Worm (Caenorhabditis elegans) whole organism, L4 larva: ENCODE data around the gene cks-1.

Source experiments
- F49E8.2 ChIP-seq: sonication (generic microtip); optimal IDR thresholded peaks from 2 replicates; lab custom pipeline; 2016; ENCODE audit warnings: missing compliant biosample characterization, mild to moderate bottlenecking, missing genetic modification characterization, borderline replicate concordance
- T20F7.1 ChIP-seq: fragments of 200-800 bp; sonication (Bioruptor generic); optimal IDR thresholded peaks from 2 replicates; lab custom pipeline; 2018; ENCODE audit warnings: mild to moderate bottlenecking, missing genetic modification characterization, missing compliant biosample characterization
- T26A8.4 ChIP-seq: fragments of 200-800 bp; sonication (Bioruptor generic); IDR thresholded peaks from 2 replicates; pipeline ENCODE4 v1.3.6; 2022; ENCODE audit warnings: missing genetic modification characterization, missing compliant biosample characterization
- Y5F2A.4 ChIP-seq: fragments of 200-800 bp; sonication (Bioruptor generic); optimal IDR thresholded peaks from 2 replicates; lab custom pipeline; 2018; ENCODE audit warnings: mild to moderate bottlenecking, missing genetic modification characterization, missing compliant biosample characterization
- Y75B8A.6 ChIP-seq: fragments of 200-800 bp; sonication (Bioruptor generic); IDR thresholded peaks from 2 replicates; pipeline ENCODE4 v1.3.6; 2022; ENCODE audit warnings: missing genetic modification reagents, missing genetic modification characterization, missing compliant biosample characterization
- aly-2 ChIP-seq: sonication (generic microtip); optimal IDR thresholded peaks from 2 replicates; lab custom pipeline; 2018; ENCODE audit warnings: missing biosample characterization, missing genetic modification characterization
- attf-4 ChIP-seq: sonication (generic microtip); optimal IDR thresholded peaks from 3 replicates; lab custom pipeline; 2017; ENCODE audit warnings: missing biosample characterization, missing genetic modification characterization
- ceh-28 ChIP-seq: fragments of 150-350 bp; optimal IDR thresholded peaks from 2 replicates; lab custom pipeline; 2014; ENCODE audit warnings: missing biosample characterization, missing genetic modification reagents, missing genetic modification characterization
- ceh-44 ChIP-seq: fragments of 200-800 bp; sonication (Bioruptor generic); IDR thresholded peaks from 2 replicates; pipeline ENCODE4 v1.3.6; 2022; ENCODE audit warnings: missing genetic modification reagents, missing genetic modification characterization, missing compliant biosample characterization
- ctbp-1 ChIP-seq: fragments of 200-800 bp; sonication (Bioruptor generic); IDR thresholded peaks from 2 replicates; pipeline ENCODE4 v1.3.6; 2022; ENCODE audit warnings: missing genetic modification reagents, missing genetic modification characterization, missing compliant biosample characterization
- daf-16 ChIP-seq, 3 experiments: sonication (generic microtip); optimal IDR thresholded peaks; 2 replicates each; lab custom pipeline; 2016 to 2017; ENCODE audit warnings: missing genetic modification characterization in 3 of 3, missing genetic modification reagents in 3 of 3, mild to moderate bottlenecking in 2 of 3, missing compliant biosample characterization in 2 of 3, missing biosample characterization in 1 of 3, moderate library complexity in 1 of 3
- daf-19 ChIP-seq: fragments of 200-800 bp; sonication (Bioruptor generic); conservative IDR thresholded peaks from 2 replicates; pipeline ENCODE4 v1.3.6; 2022; ENCODE audit warnings: missing genetic modification characterization, missing compliant biosample characterization
- dmd-6 ChIP-seq: fragments of 200-800 bp; sonication (Bioruptor generic); IDR thresholded peaks from 2 replicates; pipeline ENCODE4 v1.3.6; 2022; ENCODE audit warnings: missing genetic modification reagents, missing genetic modification characterization, missing compliant biosample characterization
- dve-1 ChIP-seq: sonication (generic microtip); optimal IDR thresholded peaks from 2 replicates; lab custom pipeline; 2017; ENCODE audit warnings: antibody characterized with exemption, mild to moderate bottlenecking, missing genetic modification characterization, missing compliant biosample characterization; ENCODE audit not compliant: insufficient read depth
- egl-27 ChIP-seq: sonication (generic microtip); optimal IDR thresholded peaks from 3 replicates; lab custom pipeline; 2017; ENCODE audit warnings: missing biosample characterization, missing genetic modification reagents, missing genetic modification characterization
- gei-8 ChIP-seq: fragments of 200-800 bp; sonication (Bioruptor generic); optimal IDR thresholded peaks from 2 replicates; lab custom pipeline; 2018; ENCODE audit warnings: mild to moderate bottlenecking, missing genetic modification characterization, missing compliant biosample characterization
- hif-1 ChIP-seq, 2 experiments: sonication (generic microtip); optimal IDR thresholded peaks; 2 replicates each; lab custom pipeline; 2016 to 2017; ENCODE audit warnings: missing compliant biosample characterization in 2 of 2, missing genetic modification characterization in 2 of 2, missing genetic modification reagents in 2 of 2, missing genotype in 2 of 2, mild to moderate bottlenecking in 1 of 2
- hlh-11 ChIP-seq: fragments of 200-800 bp; sonication (Bioruptor generic); optimal IDR thresholded peaks from 2 replicates; lab custom pipeline; 2018; ENCODE audit warnings: mild to moderate bottlenecking, missing genetic modification characterization, missing compliant biosample characterization
- hlh-30 ChIP-seq: sonication (generic microtip); optimal IDR thresholded peaks from 2 replicates; lab custom pipeline; 2017; ENCODE audit warnings: antibody characterized with exemption, mild to moderate bottlenecking, missing genetic modification characterization, missing compliant biosample characterization; ENCODE audit not compliant: insufficient read depth
- hmg-1.1 ChIP-seq: fragments of 200-800 bp; sonication (Bioruptor generic); IDR thresholded peaks from 2 replicates; pipeline ENCODE4 v1.3.6; 2022; ENCODE audit warnings: missing genetic modification reagents, missing genetic modification characterization, missing compliant biosample characterization
- jun-1 ChIP-seq: fragments of 150-350 bp; optimal IDR thresholded peaks from 2 replicates; lab custom pipeline; 2014; ENCODE audit warnings: missing biosample characterization, missing genetic modification reagents, missing genetic modification characterization
- lim-7 ChIP-seq: fragments of 200-800 bp; sonication (Bioruptor generic); IDR thresholded peaks from 2 replicates; pipeline ENCODE4 v1.3.6; 2022; ENCODE audit warnings: missing genetic modification characterization, missing compliant biosample characterization
- lin-1 ChIP-seq: fragments of 200-800 bp; sonication (Bioruptor generic); IDR thresholded peaks from 2 replicates; pipeline ENCODE4 v1.3.6; 2022; ENCODE audit warnings: missing genetic modification reagents, missing genetic modification characterization, missing compliant biosample characterization
- lin-15B ChIP-seq: fragments of 150-350 bp; sonication (generic microtip); optimal IDR thresholded peaks from 3 replicates; lab custom pipeline; 2014; ENCODE audit warnings: missing biosample characterization, missing genetic modification characterization
- lir-3 ChIP-seq: sonication (generic microtip); optimal IDR thresholded peaks from 2 replicates; lab custom pipeline; 2016; ENCODE audit warnings: mild to moderate bottlenecking, missing genetic modification characterization, missing compliant biosample characterization
- madf-9 ChIP-seq: fragments of 200-800 bp; sonication (Bioruptor generic); conservative IDR thresholded peaks from 2 replicates; pipeline ENCODE4 v1.3.6; 2022; ENCODE audit warnings: missing genetic modification reagents, missing genetic modification characterization, missing compliant biosample characterization
- mdl-1 ChIP-seq, 2 experiments: fragments of 150-350 bp in 1 of 2; sonication (generic microtip) in 1 of 2; optimal IDR thresholded peaks; 2 replicates each; lab custom pipeline; 2014 to 2017; ENCODE audit warnings: missing biosample characterization in 2 of 2, missing genetic modification characterization in 2 of 2
- nhr-11 ChIP-seq: fragments of 150-350 bp; optimal IDR thresholded peaks from 2 replicates; lab custom pipeline; 2014; ENCODE audit warnings: missing biosample characterization, missing genetic modification characterization
- nhr-25 ChIP-seq: sonication (generic microtip); optimal IDR thresholded peaks from 2 replicates; lab custom pipeline; 2017; ENCODE audit warnings: missing genetic modification characterization, mild to moderate bottlenecking, missing compliant biosample characterization, antibody characterized with exemption, moderate library complexity, borderline replicate concordance; ENCODE audit not compliant: insufficient read depth
- pha-4 ChIP-seq, 2 experiments: fragments of 150-350 bp in 1 of 2; fragments of 200-800 bp in 1 of 2; sonication (Bioruptor generic) in 1 of 2; IDR thresholded peaks in 1 of 2; optimal IDR thresholded peaks in 1 of 2; 2 replicates each; pipeline versions ENCODE4 v1.3.6 to Lab custom; 2014 to 2022; ENCODE audit warnings: missing genetic modification characterization in 2 of 2, missing genetic modification reagents in 2 of 2, missing biosample characterization in 1 of 2, missing compliant biosample characterization in 1 of 2
- pqm-1 ChIP-seq: sonication (generic microtip); optimal IDR thresholded peaks from 2 replicates; lab custom pipeline; 2017; ENCODE audit warnings: missing biosample characterization, missing genetic modification characterization
- snpc-1.2 ChIP-seq: fragments of 200-800 bp; sonication (Bioruptor generic); IDR thresholded peaks from 2 replicates; pipeline ENCODE4 v1.3.6; 2022; ENCODE audit warnings: missing genetic modification reagents, missing genetic modification characterization, missing compliant biosample characterization
- snpc-4 ChIP-seq: fragments of 150-350 bp; optimal IDR thresholded peaks from 2 replicates; lab custom pipeline; 2014; ENCODE audit warnings: missing biosample characterization, missing genetic modification characterization
- spr-1 ChIP-seq: sonication (generic microtip); optimal IDR thresholded peaks from 2 replicates; lab custom pipeline; 2016; ENCODE audit warnings: mild to moderate bottlenecking, missing genetic modification characterization, missing compliant biosample characterization
- tag-97 ChIP-seq: fragments of 200-800 bp; sonication (Bioruptor generic); IDR thresholded peaks from 2 replicates; pipeline ENCODE4 v1.3.6; 2022; ENCODE audit warnings: missing genetic modification characterization, missing compliant biosample characterization
- zag-1 ChIP-seq: fragments of 150-350 bp; optimal IDR thresholded peaks from 2 replicates; lab custom pipeline; 2014; ENCODE audit warnings: missing biosample characterization, missing genetic modification characterization
- zfp-2 ChIP-seq: sonication (generic microtip); optimal IDR thresholded peaks from 2 replicates; lab custom pipeline; 2016; ENCODE audit warnings: mild to moderate bottlenecking, missing genetic modification characterization, missing compliant biosample characterization
- zfp-3 ChIP-seq: fragments of 200-800 bp; sonication (Bioruptor generic); conservative IDR thresholded peaks from 2 replicates; pipeline ENCODE4 v1.3.6; 2022; ENCODE audit warnings: missing genetic modification reagents, missing genetic modification characterization, missing compliant biosample characterization
- ztf-7 ChIP-seq: fragments of 150-350 bp; optimal IDR thresholded peaks from 2 replicates; lab custom pipeline; 2014; ENCODE audit warnings: missing biosample characterization, missing genetic modification characterization

The cks-1 gene

DNA sequence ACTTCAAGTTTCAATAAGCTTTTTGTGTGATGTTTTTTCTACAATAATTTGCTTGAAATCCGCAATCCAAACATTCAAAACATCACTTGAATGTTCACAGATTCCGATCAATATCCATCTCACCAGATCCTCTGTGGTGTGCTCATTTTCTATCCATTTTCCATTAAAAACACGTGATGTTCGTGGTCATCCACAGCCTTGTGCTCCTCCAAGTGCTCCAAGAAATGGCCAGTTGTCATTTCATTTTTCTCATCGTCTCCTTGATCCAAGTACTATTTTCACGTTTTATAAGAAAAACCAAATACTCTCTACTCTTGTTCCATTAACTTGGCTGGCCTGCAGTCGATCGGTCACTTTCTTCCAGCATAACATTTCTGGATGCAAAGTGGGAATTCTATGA is 37.6 kb upstream of the cks-1 start:
- TF ChIP-seq hlh-11 (tag; lab: Kevin White, UChicago) (peak; percentile 8), nhr-11 (tag; lab: Kevin White, UChicago) (peak; percentile 30), hmg-1.1 (GFP tag; lab: Robert Waterston, UW) (0 out of 2 replicates have a peak, but pooled peaks have one; percentile 20), lir-3 (tag; lab: Kevin White, UChicago) (no peak), snpc-1.2 (GFP tag; lab: Robert Waterston, UW) (no peak), daf-16 (GFP tag; optimal IDR thresholded peaks at IDR 0.05; lab: Kevin White, UChicago) (peak in 1 of 2 experiments; percentile 14), daf-16 (tag; optimal IDR thresholded peaks at IDR 0.05; lab: Kevin White, UChicago) (no peak), zag-1 (tag; lab: Kevin White, UChicago) (no peak), dve-1 (tag; lab: Kevin White, UChicago) (no peak)

DNA sequence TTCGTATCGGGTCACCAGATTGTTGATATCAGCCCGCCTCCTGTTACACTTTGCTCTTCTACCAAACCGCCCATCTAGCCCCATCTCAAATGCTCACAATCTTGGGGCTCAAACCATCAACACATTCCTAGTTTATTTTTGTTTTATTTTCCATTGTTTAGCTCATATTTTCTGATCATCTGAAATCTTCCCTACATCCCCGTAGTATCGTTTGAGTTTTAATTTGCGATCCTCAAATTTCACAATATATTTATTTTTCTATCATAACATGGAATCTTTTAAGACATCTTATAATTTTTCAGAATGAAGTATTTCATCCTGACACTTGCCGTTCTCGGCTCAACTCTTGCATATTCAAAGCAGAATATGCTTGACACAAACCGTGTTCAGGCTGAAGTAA is 36.8 kb upstream of the cks-1 start, which contains the start of gene spp-10:
Gene spp-10, plus strand, starts transcription at position 301 of the 400 bp plus-strand sequence.
- TF ChIP-seq daf-16 (GFP tag; optimal IDR thresholded peaks at IDR 0.05; lab: Kevin White, UChicago), result peak in 1 of 2 experiments; percentile 3
- no peak for TF ChIP-seq daf-16 (tag; optimal IDR thresholded peaks at IDR 0.05; lab: Kevin White, UChicago)
- TF ChIP-seq daf-19, result no peak
- TF ChIP-seq, all 104 proteins: peak for 1

DNA sequence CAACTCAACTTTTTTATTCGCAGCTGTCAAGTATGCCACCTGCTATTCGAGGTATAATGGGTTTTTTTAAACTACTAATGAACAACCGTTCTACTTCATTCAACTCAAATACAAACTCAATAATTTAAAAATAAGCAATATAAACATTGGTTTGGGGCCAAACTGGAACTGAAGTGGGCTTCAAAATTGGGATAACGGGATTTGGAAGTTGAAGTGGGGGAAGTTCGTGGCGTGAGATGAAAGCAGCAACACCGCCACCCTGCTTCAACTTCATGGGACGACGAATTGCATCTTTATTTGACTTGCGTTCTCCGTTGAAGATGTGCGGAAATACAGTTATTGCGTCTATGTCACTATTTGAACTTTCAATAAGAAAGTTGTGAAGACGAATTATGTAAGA is 35.2 kb upstream of the cks-1 start:
- TF ChIP-seq tag-97 (GFP tag; lab: Robert Waterston, UW) (no peak), T26A8.4 (0 out of 2 replicates have a peak, but pooled peaks have one; percentile 60), daf-16 (GFP tag; optimal IDR thresholded peaks at IDR 0.05; lab: Kevin White, UChicago) (peak in 1 of 2 experiments; percentile 78), daf-16 (tag; optimal IDR thresholded peaks at IDR 0.05; lab: Kevin White, UChicago) (no peak), attf-4 (tag; lab: Kevin White, UChicago) (no peak), Y75B8A.6 (GFP tag; lab: Robert Waterston, UW) (0 out of 2 replicates have a peak, but pooled peaks have one; percentile 15), T20F7.1 (GFP tag; lab: Kevin White, UChicago) (no peak), madf-9 (GFP tag; lab: Robert Waterston, UW) (no peak), pqm-1 (no peak), lim-7 (GFP tag; lab: Robert Waterston, UW) (0 out of 2 replicates have a peak, but pooled peaks have one; percentile 24)
- TF ChIP-seq, all 104 proteins: peak for 4

DNA sequence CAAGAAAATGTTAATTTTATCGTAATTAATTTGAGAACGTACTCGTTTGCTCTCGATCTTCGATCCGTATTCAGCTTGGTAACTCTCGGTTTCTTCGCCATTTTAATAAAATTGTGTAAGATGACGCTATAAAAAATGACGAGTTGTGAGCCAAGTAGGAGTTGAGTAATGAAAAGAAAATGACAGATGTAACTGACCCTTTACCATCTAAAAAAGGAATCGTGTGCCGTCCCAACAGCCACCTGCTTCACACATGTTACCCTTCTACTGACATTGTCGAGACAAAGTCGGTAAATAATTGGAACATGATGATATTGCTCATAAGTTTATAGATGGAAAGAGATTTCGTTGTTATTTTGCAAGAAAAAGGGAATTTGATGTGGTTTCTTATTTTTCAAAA is 34.4 kb upstream of the cks-1 start, which contains the start of gene hlh-12:
Gene hlh-12, minus strand, starts transcription at position 101 of the 400 bp plus-strand sequence.
- no peak for TF ChIP-seq hif-1 (tag; optimal IDR thresholded peaks at IDR 0.05; lab: Kevin White, UChicago)
- TF ChIP-seq zfp-2 (tag; lab: Kevin White, UChicago), result no peak
- TF ChIP-seq nhr-25 (tag; lab: Kevin White, UChicago), result no peak
- TF ChIP-seq hmg-1.1 (GFP tag; lab: Robert Waterston, UW), result no peak
- no peak for TF ChIP-seq hlh-30 (tag; lab: Kevin White, UChicago)
- no peak for TF ChIP-seq hlh-11 (tag; lab: Kevin White, UChicago)
- TF ChIP-seq pha-4 (GFP tag; IDR thresholded peaks at IDR 0.05; lab: Robert Waterston, UW), result no peak
- no peak for TF ChIP-seq pha-4 (tag; optimal IDR thresholded peaks at IDR 0.05; lab: Kevin White, UChicago)
- no peak for TF ChIP-seq zag-1 (tag; lab: Kevin White, UChicago)
- TF ChIP-seq lin-1 (GFP tag; lab: Robert Waterston, UW), result no peak
- TF ChIP-seq mdl-1 (tag; optimal IDR thresholded peaks at IDR 0.05; lab: Kevin White, UChicago), result no peak
- TF ChIP-seq ceh-44, result no peak
- no peak for TF ChIP-seq spr-1 (tag; lab: Kevin White, UChicago)
- no peak for TF ChIP-seq egl-27 (tag; lab: Kevin White, UChicago)
- TF ChIP-seq ceh-28 (tag; lab: Kevin White, UChicago), result no peak
- TF ChIP-seq, all 104 proteins: peak for 0

DNA sequence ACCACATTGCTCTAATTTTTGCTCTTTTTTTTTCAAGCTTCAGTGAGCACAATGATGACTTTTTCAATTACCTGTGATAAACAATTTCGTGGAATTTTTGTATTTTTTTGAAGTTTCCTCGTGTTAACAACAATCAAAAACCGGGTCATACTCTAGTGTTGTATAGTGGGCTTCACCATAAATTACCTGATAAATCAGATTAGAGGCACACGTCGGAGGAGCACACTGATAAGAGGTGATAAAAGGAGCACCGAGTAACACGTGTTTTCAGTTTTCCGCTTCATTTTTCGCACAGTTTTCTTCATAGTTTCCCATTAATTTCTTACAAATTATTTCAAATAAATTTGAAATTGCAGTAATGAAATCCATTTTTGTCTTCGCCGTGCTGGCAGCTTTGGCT is 32.4 kb upstream of the cks-1 start, which contains the start of gene spp-8:
Gene spp-8, plus strand, starts transcription at position 357 of the 400 bp plus-strand sequence.
- TF ChIP-seq zfp-3 (GFP tag; lab: Robert Waterston, UW), result no peak
- TF ChIP-seq ctbp-1, result no peak
- TF ChIP-seq aly-2 (tag; lab: Kevin White, UChicago), result no peak
- no peak for TF ChIP-seq ztf-7 (tag; lab: Kevin White, UChicago)
- no peak for TF ChIP-seq egl-27 (tag; lab: Kevin White, UChicago)
- no peak for TF ChIP-seq snpc-4 (tag; lab: Kevin White, UChicago)
- no peak for TF ChIP-seq gei-8 (GFP tag; lab: Kevin White, UChicago)
- TF ChIP-seq lin-15B, result no peak
- TF ChIP-seq hlh-30 (tag; lab: Kevin White, UChicago), result peak; percentile 67
- no peak for TF ChIP-seq F49E8.2 (tag; lab: Kevin White, UChicago)
- no peak for TF ChIP-seq Y5F2A.4 (GFP tag; lab: Kevin White, UChicago)
- TF ChIP-seq daf-16 (GFP tag; optimal IDR thresholded peaks at IDR 0.05; lab: Kevin White, UChicago), result no peak
- peak; percentile 82 for TF ChIP-seq daf-16 (tag; optimal IDR thresholded peaks at IDR 0.05; lab: Kevin White, UChicago)
- peak; percentile 64; the same call in 1 of the 2 replicates for TF ChIP-seq lin-1 (GFP tag; lab: Robert Waterston, UW)
- peak; percentile 94 for TF ChIP-seq dmd-6 (GFP tag; lab: Robert Waterston, UW)
- TF ChIP-seq jun-1 (tag; lab: Kevin White, UChicago), result no peak
